Worm (Caenorhabditis elegans): ENCODE results near the gene alp-1.

DNA sequence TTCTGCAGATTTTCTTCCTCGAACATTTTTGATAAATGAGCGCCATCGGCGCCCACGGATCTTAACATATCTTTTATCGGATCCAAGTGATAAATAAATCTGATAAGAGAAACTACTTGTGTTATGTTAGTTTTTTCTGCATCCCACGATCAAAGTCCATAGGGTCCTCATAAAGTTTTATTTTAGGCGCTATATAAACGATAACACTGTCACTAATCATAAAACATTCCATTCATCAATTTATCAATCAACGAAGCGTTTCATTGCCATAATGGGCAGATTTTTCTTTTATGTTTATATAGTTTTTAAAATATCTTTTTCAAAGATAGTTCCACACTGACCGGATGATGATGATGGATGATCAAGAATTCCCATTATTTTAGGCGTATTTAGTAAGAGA, 12.4 kb downstream of the alp-1 start:
- no peak for TF ChIP-seq flt-1 (GFP tag; IDR thresholded peaks at IDR 0.05)
- TF ChIP-seq ama-1 (optimal IDR thresholded peaks at IDR 0.05), result no peak
- TF ChIP-seq B0310.2 (tag; optimal IDR thresholded peaks at IDR 0.05), result no peak
- no peak for TF ChIP-seq ceh-36 (tag; optimal IDR thresholded peaks at IDR 0.05)
- no peak for TF ChIP-seq sea-1 (GFP tag; conservative IDR thresholded peaks at IDR 0.05)

Measured in whole organism, early embryonic.